Fruit fly (Drosophila melanogaster): Measurements from ENCODE around the gene CG43861.

- TF ChIP-seq CG8478 (optimal IDR thresholded peaks at IDR 0.05) (no peak), CTCF (optimal IDR thresholded peaks at IDR 0.05) (no peak)
These were observed 40.3 kb upstream of the CG43861 start for dm6 chr2L:20057391-20057790.

Data from S2 (cell line).